Fruit fly (Drosophila melanogaster) whole organism, adult: ENCODE data around the gene elgi.

Source experiments
- CG11617 ChIP-seq: fragments of 200-800 bp; sonication (Bioruptor generic); optimal IDR thresholded peaks from 2 replicates; lab custom pipeline; 2017; ENCODE audit warnings: mild to moderate bottlenecking, missing biosample characterization, missing genetic modification reagents, missing genetic modification characterization
- CG12768 ChIP-seq: fragments of 200-800 bp; sonication (Bioruptor generic); optimal IDR thresholded peaks from 2 replicates; lab custom pipeline; 2017; ENCODE audit warnings: missing biosample characterization, missing genetic modification characterization, mild to moderate bottlenecking, moderate library complexity, missing genetic modification reagents
- CG14711 ChIP-seq: fragments of 200-800 bp; sonication (Bioruptor generic); optimal IDR thresholded peaks from 2 replicates; lab custom pipeline; 2018; ENCODE audit warnings: missing biosample characterization, mild to moderate bottlenecking, missing genetic modification characterization, moderate library complexity
- CG7045 ChIP-seq: fragments of 200-800 bp; sonication (Bioruptor generic); optimal IDR thresholded peaks from 2 replicates; lab custom pipeline; 2017; ENCODE audit warnings: missing biosample characterization, mild to moderate bottlenecking, missing genetic modification characterization
- Clk ChIP-seq: fragments of 200-800 bp; sonication (Bioruptor generic); optimal IDR thresholded peaks from 2 replicates; lab custom pipeline; 2017; ENCODE audit warnings: missing biosample characterization, missing genetic modification characterization
- Mnt ChIP-seq: fragments of 200-800 bp; sonication (Bioruptor generic); optimal IDR thresholded peaks from 2 replicates; lab custom pipeline; 2016; ENCODE audit warnings: missing biosample characterization, mild to moderate bottlenecking, missing genetic modification characterization
- cic ChIP-seq: fragments of 200-800 bp; sonication (Bioruptor generic); optimal IDR thresholded peaks from 2 replicates; lab custom pipeline; 2017; ENCODE audit warnings: missing biosample characterization, mild to moderate bottlenecking, missing genetic modification characterization, moderate library complexity
- kay ChIP-seq: fragments of 200-800 bp; sonication (Bioruptor generic); peaks from one replicate; lab custom pipeline; 2016; ENCODE audit warnings: missing biosample characterization, missing genetic modification characterization, borderline replicate concordance
- tj ChIP-seq: fragments of 200-800 bp; sonication (Bioruptor generic); optimal IDR thresholded peaks from 3 replicates; lab custom pipeline; 2017; ENCODE audit warnings: missing biosample characterization, mild to moderate bottlenecking, missing genetic modification characterization, moderate library complexity

DNA sequence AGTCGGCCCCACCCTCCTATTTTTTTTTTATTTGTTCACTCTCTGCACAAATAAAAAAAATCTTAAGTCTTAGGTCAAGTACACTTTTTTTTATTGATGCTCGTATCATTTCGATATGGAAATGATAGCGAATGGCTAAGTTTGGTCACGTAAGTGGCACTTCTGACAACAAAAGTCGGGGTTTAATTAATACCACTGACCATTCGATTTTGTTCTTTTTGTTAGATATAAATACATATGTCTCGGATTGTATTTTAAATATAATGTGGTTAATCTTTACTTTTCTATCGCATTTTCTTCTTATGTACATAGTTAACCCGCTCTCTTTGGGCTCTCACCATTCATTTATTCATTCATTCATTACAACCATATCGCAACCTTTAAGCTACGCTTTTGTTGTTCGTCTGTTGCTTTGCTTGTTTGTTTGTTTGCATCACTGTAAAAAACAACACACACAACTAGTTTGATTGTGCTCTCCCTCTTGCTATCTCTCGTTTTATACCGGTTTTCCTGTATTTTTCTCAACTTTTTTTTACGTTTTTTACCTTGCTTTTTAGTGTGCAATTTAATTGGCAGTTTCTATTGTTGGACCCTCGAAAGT lies 45.9 kb downstream of the elgi start:
- TF ChIP-seq CG7045 (no peak), tj (GFP tag; lab: Kevin White, UChicago) (no peak), Clk (GFP tag; lab: Kevin White, UChicago) (no peak), CG11617 (peak; percentile 60), CG14711 (tag; lab: Kevin White, UChicago) (no peak), cic (GFP tag; lab: Kevin White, UChicago) (peak; percentile 55), CG12768 (peak; percentile 40), kay (GFP tag; lab: Kevin White, UChicago) (peak; percentile 94), Mnt (GFP tag; lab: Kevin White, UChicago) (no peak)
